Worm (Caenorhabditis elegans) whole organism, late embryonic: ENCODE results near the gene ZK593.3.

ENCODE experiments used
- C08G9.2 ChIP-seq: sonication (generic microtip); optimal IDR thresholded peaks from 2 replicates; lab custom pipeline; 2016; ENCODE audit warnings: mild to moderate bottlenecking, missing genetic modification characterization, moderate library complexity, missing compliant biosample characterization
- K09A11.1 ChIP-seq: sonication (generic microtip); optimal IDR thresholded peaks from 2 replicates; lab custom pipeline; 2017; ENCODE audit warnings: antibody characterized with exemption, mild to moderate bottlenecking, missing genetic modification characterization, missing compliant biosample characterization; ENCODE audit not compliant: insufficient read depth
- T23F11.4 ChIP-seq: fragments of 200-800 bp; sonication (Bioruptor generic); optimal IDR thresholded peaks from 2 replicates; lab custom pipeline; 2018; ENCODE audit warnings: mild to moderate bottlenecking, missing genetic modification characterization, missing compliant biosample characterization
- ama-1 ChIP-seq: fragments of 150-350 bp; optimal IDR thresholded peaks from 2 replicates; lab custom pipeline; 2014
- ceh-18 ChIP-seq: sonication (generic microtip); optimal IDR thresholded peaks from 2 replicates; lab custom pipeline; 2016; ENCODE audit warnings: missing genetic modification characterization, missing compliant biosample characterization
- ceh-19 ChIP-seq: fragments of 200-800 bp; sonication (Bioruptor generic); optimal IDR thresholded peaks from 2 replicates; lab custom pipeline; 2018; ENCODE audit warnings: mild to moderate bottlenecking, missing genetic modification characterization, missing compliant biosample characterization
- ceh-2 ChIP-seq: sonication (generic microtip); optimal IDR thresholded peaks from 2 replicates; lab custom pipeline; 2016; ENCODE audit warnings: missing genotype, missing genetic modification characterization, missing compliant biosample characterization
- ceh-24 ChIP-seq: sonication (generic microtip); optimal IDR thresholded peaks from 2 replicates; lab custom pipeline; 2016; ENCODE audit warnings: mild to moderate bottlenecking, missing genetic modification characterization, missing compliant biosample characterization
- ceh-30 ChIP-seq: fragments of 150-350 bp; optimal IDR thresholded peaks from 2 replicates; lab custom pipeline; 2014; ENCODE audit warnings: missing biosample characterization, missing genetic modification characterization
- ceh-48 ChIP-seq: sonication (generic microtip); optimal IDR thresholded peaks from 2 replicates; lab custom pipeline; 2016; ENCODE audit warnings: missing genetic modification characterization, inconsistent platforms, missing compliant biosample characterization
- ceh-6 ChIP-seq: fragments of 200-800 bp; sonication (Bioruptor generic); optimal IDR thresholded peaks from 2 replicates; lab custom pipeline; 2018; ENCODE audit warnings: mild to moderate bottlenecking, missing genetic modification characterization, missing compliant biosample characterization
- ceh-9 ChIP-seq: sonication (generic microtip); optimal IDR thresholded peaks from 2 replicates; lab custom pipeline; 2016; ENCODE audit warnings: mild to moderate bottlenecking, missing genetic modification characterization, inconsistent platforms, missing compliant biosample characterization
- dmd-4 ChIP-seq: sonication (generic microtip); optimal IDR thresholded peaks from 2 replicates; lab custom pipeline; 2016; ENCODE audit warnings: borderline replicate concordance, missing genetic modification characterization, missing compliant biosample characterization
- elt-2 ChIP-seq: sonication (generic microtip); optimal IDR thresholded peaks from 2 replicates; lab custom pipeline; 2016; ENCODE audit warnings: missing genetic modification reagents, missing genetic modification characterization, missing compliant biosample characterization
- ets-4 ChIP-seq: sonication (generic microtip); optimal IDR thresholded peaks from 2 replicates; lab custom pipeline; 2016; ENCODE audit warnings: missing genetic modification characterization, missing compliant biosample characterization
- eyg-1 ChIP-seq: sonication (generic microtip); optimal IDR thresholded peaks from 2 replicates; lab custom pipeline; 2016; ENCODE audit warnings: missing genotype, missing genetic modification characterization, missing compliant biosample characterization
- fax-1 ChIP-seq: sonication (generic microtip); optimal IDR thresholded peaks from 2 replicates; lab custom pipeline; 2016; ENCODE audit warnings: missing genotype, missing genetic modification characterization, missing compliant biosample characterization
- gmeb-2 ChIP-seq: sonication (generic microtip); optimal IDR thresholded peaks from 2 replicates; lab custom pipeline; 2016; ENCODE audit warnings: missing genetic modification characterization, inconsistent platforms, missing compliant biosample characterization
- hlh-30 ChIP-seq: sonication (generic microtip); optimal IDR thresholded peaks from 2 replicates; lab custom pipeline; 2017; ENCODE audit warnings: antibody characterized with exemption, missing genetic modification characterization, missing compliant biosample characterization; ENCODE audit not compliant: insufficient read depth
- hlh-6 ChIP-seq: sonication (generic microtip); optimal IDR thresholded peaks from 2 replicates; lab custom pipeline; 2016; ENCODE audit warnings: missing genotype, missing genetic modification characterization, missing compliant biosample characterization
- lin-11 ChIP-seq: fragments of 200-800 bp; sonication (Bioruptor generic); optimal IDR thresholded peaks from 2 replicates; lab custom pipeline; 2018; ENCODE audit warnings: mild to moderate bottlenecking, missing genetic modification characterization, missing compliant biosample characterization
- mec-3 ChIP-seq: sonication (generic microtip); optimal IDR thresholded peaks from 2 replicates; lab custom pipeline; 2016; ENCODE audit warnings: borderline replicate concordance, missing genetic modification characterization, missing compliant biosample characterization
- nhr-11 ChIP-seq: fragments of 150-350 bp; optimal IDR thresholded peaks from 2 replicates; lab custom pipeline; 2014; ENCODE audit warnings: missing biosample characterization, missing genetic modification characterization
- nhr-232 ChIP-seq: sonication (generic microtip); optimal IDR thresholded peaks from 2 replicates; lab custom pipeline; 2016; ENCODE audit warnings: missing genetic modification characterization, missing compliant biosample characterization
- odd-2 ChIP-seq: sonication (generic microtip); optimal IDR thresholded peaks from 2 replicates; lab custom pipeline; 2017; ENCODE audit warnings: antibody characterized with exemption, mild to moderate bottlenecking, missing genetic modification characterization, missing compliant biosample characterization
- pat-9 ChIP-seq: fragments of 200-800 bp; sonication (Bioruptor generic); optimal IDR thresholded peaks from 2 replicates; lab custom pipeline; 2018; ENCODE audit warnings: mild to moderate bottlenecking, missing genetic modification characterization, moderate library complexity, missing compliant biosample characterization
- pax-1 ChIP-seq: fragments of 150-350 bp; optimal IDR thresholded peaks from 2 replicates; lab custom pipeline; 2014; ENCODE audit warnings: missing biosample characterization, missing genetic modification characterization
- pha-2 ChIP-seq: sonication (generic microtip); optimal IDR thresholded peaks from 2 replicates; lab custom pipeline; 2017; ENCODE audit warnings: mild to moderate bottlenecking, missing genetic modification characterization, missing compliant biosample characterization
- pqm-1 ChIP-seq: sonication (generic microtip); optimal IDR thresholded peaks from 2 replicates; lab custom pipeline; 2016; ENCODE audit warnings: missing genetic modification characterization, missing compliant biosample characterization
- pros-1 ChIP-seq: fragments of 150-350 bp; optimal IDR thresholded peaks from 2 replicates; lab custom pipeline; 2014; ENCODE audit warnings: missing biosample characterization, missing genetic modification reagents, missing genetic modification characterization
- ref-2 ChIP-seq: sonication (generic microtip); optimal IDR thresholded peaks from 2 replicates; lab custom pipeline; 2016; ENCODE audit warnings: missing genetic modification characterization, missing compliant biosample characterization
- sdc-2 ChIP-seq: sonication (generic microtip); optimal IDR thresholded peaks from 2 replicates; lab custom pipeline; 2016; ENCODE audit warnings: missing genotype, missing genetic modification characterization, missing compliant biosample characterization
- sox-4 ChIP-seq: sonication (generic microtip); optimal IDR thresholded peaks from 2 replicates; lab custom pipeline; 2017; ENCODE audit warnings: mild to moderate bottlenecking, missing genetic modification characterization, inconsistent platforms, missing compliant biosample characterization
- syd-9 ChIP-seq: sonication (generic microtip); optimal IDR thresholded peaks from 2 replicates; lab custom pipeline; 2016; ENCODE audit warnings: mild to moderate bottlenecking, missing genetic modification characterization, moderate library complexity, missing compliant biosample characterization
- tbx-2 ChIP-seq: sonication (generic microtip); optimal IDR thresholded peaks from 2 replicates; lab custom pipeline; 2016; ENCODE audit warnings: missing genetic modification characterization, missing compliant biosample characterization
- tbx-7 ChIP-seq: sonication (generic microtip); optimal IDR thresholded peaks from 2 replicates; lab custom pipeline; 2016; ENCODE audit warnings: missing genotype, missing genetic modification characterization, missing compliant biosample characterization
- ttx-3 ChIP-seq: sonication (generic microtip); optimal IDR thresholded peaks from 2 replicates; lab custom pipeline; 2016; ENCODE audit warnings: missing genetic modification reagents, missing genetic modification characterization, missing compliant biosample characterization
- unc-3 ChIP-seq, 2 experiments: fragments of 200-800 bp in 1 of 2; sonication (Bioruptor generic) in 1 of 2; sonication (generic microtip) in 1 of 2; conservative IDR thresholded peaks in 1 of 2; optimal IDR thresholded peaks in 1 of 2; 2 replicates each; pipeline versions ENCODE4 v1.3.6 to Lab custom; 2016 to 2022; ENCODE audit warnings: missing compliant biosample characterization in 2 of 2, missing genetic modification characterization in 2 of 2, missing genetic modification reagents in 1 of 2
- unc-42 ChIP-seq: sonication (generic microtip); optimal IDR thresholded peaks from 2 replicates; lab custom pipeline; 2016; ENCODE audit warnings: missing genotype, missing genetic modification characterization, missing compliant biosample characterization
- unc-86 ChIP-seq: sonication (generic microtip); optimal IDR thresholded peaks from 2 replicates; lab custom pipeline; 2016; ENCODE audit warnings: missing genetic modification characterization, missing compliant biosample characterization
- zip-5 ChIP-seq: sonication (generic microtip); optimal IDR thresholded peaks from 2 replicates; lab custom pipeline; 2016; ENCODE audit warnings: missing genetic modification characterization, missing compliant biosample characterization

Gene ZK593.3

DNA sequence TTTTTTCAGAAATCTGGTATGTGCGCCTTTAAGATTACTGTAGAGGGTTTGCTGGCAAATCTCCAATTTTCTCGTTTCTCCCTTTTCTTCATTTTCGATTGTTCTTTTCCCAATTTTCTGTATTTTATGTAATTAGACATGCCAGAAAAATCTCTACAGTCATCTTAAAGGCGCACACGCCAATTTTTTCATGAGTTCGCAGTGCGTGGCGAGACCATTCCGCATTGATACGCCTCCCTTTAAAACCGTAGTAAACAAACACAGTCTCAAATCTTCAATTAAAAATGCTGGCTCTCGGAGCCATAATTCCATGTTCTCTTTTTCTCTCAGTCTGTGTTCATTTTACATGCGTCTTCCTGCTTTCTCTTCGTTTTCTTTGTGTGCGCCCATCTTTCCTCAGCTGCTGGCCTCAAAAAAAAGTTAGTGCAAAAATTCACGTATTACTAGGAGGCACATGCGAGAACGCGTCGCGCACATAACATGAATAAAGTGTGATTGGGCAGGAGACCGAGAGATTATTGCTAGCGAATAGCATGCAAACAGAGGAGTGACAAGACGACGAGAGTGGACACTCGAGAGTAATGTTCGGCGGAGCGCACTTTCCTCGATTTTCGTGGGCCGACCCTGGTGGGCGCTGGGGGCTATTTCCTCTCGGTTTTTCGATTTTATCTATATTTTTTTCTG lies 3.5 kb downstream of the ZK593.3 start (continued):
- TF ChIP-seq tbx-2 = peak; percentile 49
- TF ChIP-seq syd-9 = no peak
- TF ChIP-seq nhr-232 (tag; lab: Kevin White, UChicago) = no peak
- no peak for TF ChIP-seq nhr-11 (tag; lab: Kevin White, UChicago)
- no peak for TF ChIP-seq unc-3 (GFP tag; conservative IDR thresholded peaks at IDR 0.05; lab: Robert Waterston, UW)
- TF ChIP-seq unc-3 (tag; optimal IDR thresholded peaks at IDR 0.05; lab: Kevin White, UChicago) = no peak
- peak; percentile 56 for TF ChIP-seq ref-2 (tag; lab: Kevin White, UChicago)
- TF ChIP-seq gmeb-2 (tag; lab: Kevin White, UChicago) = no peak
- peak; percentile 29 for TF ChIP-seq pax-1 (tag; lab: Kevin White, UChicago)
- TF ChIP-seq fax-1 = no peak
- TF ChIP-seq zip-5 (tag; lab: Kevin White, UChicago) = no peak
- TF ChIP-seq ama-1 = no peak
- TF ChIP-seq sdc-2 (tag; lab: Kevin White, UChicago) = no peak
- TF ChIP-seq elt-2 = no peak
- no peak for TF ChIP-seq sox-4 (tag; lab: Kevin White, UChicago)
- TF ChIP-seq unc-42 = peak; percentile 51
- TF ChIP-seq pros-1 (tag; lab: Kevin White, UChicago) = no peak
- TF ChIP-seq eyg-1 (tag; lab: Kevin White, UChicago) = no peak
- TF ChIP-seq ceh-6 = no peak
- TF ChIP-seq mec-3 (tag; lab: Kevin White, UChicago) = no peak
- TF ChIP-seq ceh-18 (tag; lab: Kevin White, UChicago) = peak; percentile 77
- TF ChIP-seq unc-86 (tag; lab: Kevin White, UChicago) = no peak
- TF ChIP-seq pat-9 = no peak
- no peak for TF ChIP-seq ceh-9
- TF ChIP-seq dmd-4 (tag; lab: Kevin White, UChicago) = no peak
- no peak for TF ChIP-seq ttx-3 (tag; lab: Kevin White, UChicago)
- no peak for TF ChIP-seq ceh-2 (tag; lab: Kevin White, UChicago)
- no peak for TF ChIP-seq ceh-30 (tag; lab: Kevin White, UChicago)
- no peak for TF ChIP-seq pha-2 (tag; lab: Kevin White, UChicago)
- TF ChIP-seq ceh-48 (tag; lab: Kevin White, UChicago) = no peak
- no peak for TF ChIP-seq hlh-6
- no peak for TF ChIP-seq C08G9.2 (tag; lab: Kevin White, UChicago)
- no peak for TF ChIP-seq T23F11.4
- TF ChIP-seq lin-11 = no peak
- TF ChIP-seq pqm-1 (tag; lab: Kevin White, UChicago) = no peak
- no peak for TF ChIP-seq odd-2 (tag; lab: Kevin White, UChicago)

DNA sequence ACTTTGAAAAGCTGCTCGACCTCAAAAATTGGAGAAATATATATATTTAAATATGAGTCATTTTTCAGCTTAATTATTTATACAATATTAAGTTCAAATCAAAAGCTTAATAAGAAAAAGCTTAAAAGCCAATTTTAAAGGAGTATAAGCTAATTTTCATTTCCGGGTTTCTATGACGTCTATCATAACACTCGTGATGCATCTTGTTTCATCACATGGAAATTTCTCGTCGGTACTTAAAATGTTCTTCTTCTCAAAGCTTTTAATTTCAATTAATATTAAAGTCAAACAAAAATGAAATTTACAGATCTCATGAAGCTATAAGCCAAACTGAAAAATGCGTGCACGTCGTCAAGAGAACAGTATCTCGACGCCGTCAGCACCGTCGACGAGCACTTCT lies 4.3 kb downstream of the ZK593.3 start, which contains the start of gene rbr-2:
Gene rbr-2, plus strand, starts transcription at position 301 of the 400 bp plus-strand sequence.
- no peak for TF ChIP-seq ceh-24 (tag; lab: Kevin White, UChicago)
- TF ChIP-seq K09A11.1 (tag; lab: Kevin White, UChicago) = no peak
- TF ChIP-seq tbx-7 (tag; lab: Kevin White, UChicago) = no peak
- no peak for TF ChIP-seq ceh-19 (GFP tag; lab: Kevin White, UChicago)
- no peak for TF ChIP-seq C08G9.2 (tag; lab: Kevin White, UChicago)
- TF ChIP-seq ets-4 (tag; lab: Kevin White, UChicago) = no peak
- TF ChIP-seq nhr-11 (tag; lab: Kevin White, UChicago) = no peak
- no peak for TF ChIP-seq T23F11.4
- TF ChIP-seq hlh-30 (tag; lab: Kevin White, UChicago) = no peak
- TF ChIP-seq, all 69 proteins: peak for 0
